Worm (Caenorhabditis elegans): ENCODE measurements around the gene skr-17.

skr-17 gene

DNA sequence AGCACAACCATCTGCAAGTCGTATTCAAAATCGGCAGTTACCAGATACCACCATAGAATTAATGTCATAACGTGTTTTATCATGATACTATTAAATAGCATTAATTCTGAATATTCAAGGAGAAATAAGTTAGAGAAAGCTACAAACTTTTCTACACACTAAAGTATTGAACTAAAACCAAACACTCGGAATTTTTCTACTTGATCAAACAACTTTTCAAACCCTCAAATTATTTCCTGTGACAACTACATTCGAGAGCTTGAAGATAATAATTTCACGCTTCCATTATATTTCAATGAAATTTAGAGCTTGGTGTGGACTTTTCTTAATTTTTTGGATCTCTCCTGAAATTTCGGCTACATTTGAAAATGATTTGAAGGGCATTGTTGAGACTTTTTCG is 39.1 kb downstream of the skr-17 start, which contains the start of gene irld-47:
irld-47 (minus strand) TSS at position 101 of the 400 bp plus-strand sequence.
- no peak for TF ChIP-seq sma-3 (GFP tag; optimal IDR thresholded peaks at IDR 0.05)
- no peak for TF ChIP-seq F13H6.1 (tag; optimal IDR thresholded peaks at IDR 0.05)
- TF ChIP-seq ztf-1 (GFP tag; conservative IDR thresholded peaks at IDR 0.05), result no peak
- TF ChIP-seq elt-3 (tag; optimal IDR thresholded peaks at IDR 0.05), result no peak
- no peak for TF ChIP-seq ama-1 (optimal IDR thresholded peaks at IDR 0.05)
- no peak for TF ChIP-seq lsy-2 (tag; optimal IDR thresholded peaks at IDR 0.05)
- no peak for TF ChIP-seq alr-1 (tag; optimal IDR thresholded peaks at IDR 0.05)
- no peak for TF ChIP-seq egl-27 (tag; optimal IDR thresholded peaks at IDR 0.05)
- TF ChIP-seq unc-55 (GFP tag; optimal IDR thresholded peaks at IDR 0.05), result no peak
- no peak for TF ChIP-seq ceh-82 (tag; optimal IDR thresholded peaks at IDR 0.05)
- TF ChIP-seq ztf-11 (tag; optimal IDR thresholded peaks at IDR 0.05), result no peak
- TF ChIP-seq fos-1 (tag; optimal IDR thresholded peaks at IDR 0.05), result no peak
- TF ChIP-seq R02D3.7 (tag; optimal IDR thresholded peaks at IDR 0.05), result no peak
- no peak for TF ChIP-seq nhr-10 (tag; optimal IDR thresholded peaks at IDR 0.05)
- no peak for TF ChIP-seq nhr-25 (tag; optimal IDR thresholded peaks at IDR 0.05)
- TF ChIP-seq ztf-4 (tag; optimal IDR thresholded peaks at IDR 0.05), result no peak
- TF ChIP-seq skn-1 (tag; optimal IDR thresholded peaks at IDR 0.05), result no peak
- TF ChIP-seq nhr-237 (tag; optimal IDR thresholded peaks at IDR 0.05), result no peak

ce11 chrII:7825107-7825506 is 41.8 kb downstream of the skr-17 start, which contains the start of gene srw-62:
Gene srw-62 (plus strand): TSS chrII:7825407.
- TF ChIP-seq elt-1 (tag; optimal IDR thresholded peaks at IDR 0.05), result no peak
- no peak for TF ChIP-seq nhr-25 (tag; optimal IDR thresholded peaks at IDR 0.05)
- no peak for TF ChIP-seq ztf-1 (GFP tag; conservative IDR thresholded peaks at IDR 0.05)

- TF ChIP-seq lin-11 (tag; optimal IDR thresholded peaks at IDR 0.05) (no peak), C34F6.9 (tag; optimal IDR thresholded peaks at IDR 0.05) (no peak), R02D3.7 (tag; optimal IDR thresholded peaks at IDR 0.05) (no peak), nhr-12 (tag; optimal IDR thresholded peaks at IDR 0.05) (no peak), nhr-25 (tag; optimal IDR thresholded peaks at IDR 0.05) (no peak), nhr-129 (tag; optimal IDR thresholded peaks at IDR 0.05) (no peak), nhr-21 (tag; optimal IDR thresholded peaks at IDR 0.05) (no peak), nhr-23 (tag; optimal IDR thresholded peaks at IDR 0.05) (no peak), sma-3 (GFP tag; optimal IDR thresholded peaks at IDR 0.05) (no peak), gmeb-1 (tag; optimal IDR thresholded peaks at IDR 0.05) (no peak), sma-9 (GFP tag; optimal IDR thresholded peaks at IDR 0.05) (no peak), sma-9 (tag; optimal IDR thresholded peaks at IDR 0.05) (no peak), elt-1 (tag; optimal IDR thresholded peaks at IDR 0.05) (no peak)
Measured at ce11 chrII:7827883-7828282, 44.6 kb downstream of the skr-17 start.

DNA sequence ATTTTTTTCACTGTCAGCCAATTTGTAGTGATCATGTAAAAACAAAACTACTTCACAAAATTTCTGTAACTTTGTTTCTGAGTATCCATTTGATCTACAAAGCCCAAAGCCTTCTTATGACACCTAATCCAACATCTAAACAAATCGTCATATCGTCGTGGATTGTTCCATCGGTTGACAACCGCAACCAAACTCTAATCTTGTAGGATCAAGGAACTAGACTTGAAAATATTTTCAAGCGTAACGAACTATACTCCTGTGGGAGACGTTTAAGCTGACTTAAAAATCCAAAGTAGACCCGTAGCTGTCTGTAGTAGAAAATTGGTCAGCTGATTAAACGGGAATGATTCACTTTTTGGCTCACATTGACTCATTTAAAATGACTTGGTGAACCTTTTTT is 46.3 kb downstream of the skr-17 start:
- TF ChIP-seq ztf-11 (tag; optimal IDR thresholded peaks at IDR 0.05), result no peak

DNA sequence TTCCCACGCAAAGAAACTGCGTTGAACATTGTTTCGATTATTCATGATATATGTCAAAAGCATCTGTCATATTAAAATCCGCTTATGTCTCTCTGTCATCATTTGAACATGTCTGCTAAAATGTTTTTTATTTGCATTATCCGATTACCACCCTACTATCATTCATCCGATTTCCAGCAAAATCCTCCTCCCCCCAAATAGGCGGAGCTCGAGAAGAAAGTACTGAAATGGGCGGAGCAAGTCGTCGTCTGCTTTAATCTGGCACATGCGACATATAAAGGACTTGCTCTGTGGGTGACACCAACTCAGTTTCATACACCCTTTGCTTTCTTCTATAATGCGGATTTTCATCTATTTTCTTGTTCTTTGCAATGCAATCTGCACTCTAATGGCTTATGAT is 48.7 kb downstream of the skr-17 start, which contains the start of gene T09A5.14:
T09A5.14 (plus strand) TSS at position 301 of the 400 bp plus-strand sequence.
- TF ChIP-seq elt-1 (tag; optimal IDR thresholded peaks at IDR 0.05) (no peak), egl-27 (tag; optimal IDR thresholded peaks at IDR 0.05) (no peak), Y55F3AM.14 (GFP tag; optimal IDR thresholded peaks at IDR 0.05) (no peak), ztf-1 (GFP tag; conservative IDR thresholded peaks at IDR 0.05) (no peak), mdl-1 (tag; optimal IDR thresholded peaks at IDR 0.05) (no peak), gmeb-1 (tag; optimal IDR thresholded peaks at IDR 0.05) (no peak), ztf-4 (tag; optimal IDR thresholded peaks at IDR 0.05) (no peak), peb-1 (tag; optimal IDR thresholded peaks at IDR 0.05) (no peak), unc-62 (GFP tag; optimal IDR thresholded peaks at IDR 0.05) (no peak), alr-1 (tag; optimal IDR thresholded peaks at IDR 0.05) (no peak), unc-55 (GFP tag; optimal IDR thresholded peaks at IDR 0.05) (no peak), unc-39 (tag; optimal IDR thresholded peaks at IDR 0.05) (no peak), nhr-6 (tag; optimal IDR thresholded peaks at IDR 0.05) (no peak)

Measured in whole organism, L2 larva.